Fruit fly (Drosophila melanogaster): ENCODE measurements around the gene CG4928.

Gene CG4928

dm6 chrX:16936689-16937088 lies 23.7 kb downstream of the CG4928 start (continued):
- TF ChIP-seq CG14860 (GFP tag; IDR thresholded peaks at IDR 0.05; ENCODE audit: partially characterized antibody) (peak; percentile 58; the same call in 2 of the 3 replicates), ftz-f1 (GFP tag; optimal IDR thresholded peaks at IDR 0.05) (no peak), mam (GFP tag; optimal IDR thresholded peaks at IDR 0.05) (no peak), hth (optimal IDR thresholded peaks at IDR 0.05) (no peak), Bteb2 (GFP tag; optimal IDR thresholded peaks at IDR 0.05) (no peak), Chrac-16 (GFP tag; optimal IDR thresholded peaks at IDR 0.05) (no peak), al (GFP tag; IDR thresholded peaks at IDR 0.05) (no peak), B-H2 (GFP tag; optimal IDR thresholded peaks at IDR 0.05) (no peak), CG7372 (GFP tag; IDR thresholded peaks at IDR 0.05) (no peak), slp2 (GFP tag; optimal IDR thresholded peaks at IDR 0.05) (no peak), CG13287 (GFP tag; IDR thresholded peaks at IDR 0.05; ENCODE audit: partially characterized antibody) (peak; percentile 51), tup (GFP tag; optimal IDR thresholded peaks at IDR 0.05) (no peak), knrl (GFP tag; IDR thresholded peaks at IDR 0.05; ENCODE audit: partially characterized antibody) (peak; percentile 38; the same call in 2 of the 3 replicates), sna (GFP tag; IDR thresholded peaks at IDR 0.05; ENCODE audit: partially characterized antibody) (peak; percentile 31; the same call in 1 of the 2 replicates), p53 (GFP tag; optimal IDR thresholded peaks at IDR 0.05) (no peak), hbn (GFP tag; IDR thresholded peaks at IDR 0.05; ENCODE audit: partially characterized antibody) (0 out of 2 replicates have a peak, but pooled peaks have one; percentile 27), Sry-δ (GFP tag; optimal IDR thresholded peaks at IDR 0.05) (peak; percentile 34), Blimp-1 (GFP tag; optimal IDR thresholded peaks at IDR 0.05) (no peak), CG1832 (GFP tag; optimal IDR thresholded peaks at IDR 0.05) (no peak), PHDP (tag; optimal IDR thresholded peaks at IDR 0.05) (no peak), scrt (GFP tag; optimal IDR thresholded peaks at IDR 0.05) (no peak), sisA (GFP tag; IDR thresholded peaks at IDR 0.05) (no peak), slbo (GFP tag; IDR thresholded peaks at IDR 0.05) (no peak), stc (GFP tag; IDR thresholded peaks at IDR 0.05) (no peak), CG6654 (GFP tag; optimal IDR thresholded peaks at IDR 0.05) (no peak), btn (GFP tag; optimal IDR thresholded peaks at IDR 0.05) (no peak), tio (GFP tag; optimal IDR thresholded peaks at IDR 0.05) (no peak), CG11504 (tag; optimal IDR thresholded peaks at IDR 0.05) (no peak), CG2116 (GFP tag; optimal IDR thresholded peaks at IDR 0.05) (peak; percentile 2), tll (GFP tag; optimal IDR thresholded peaks at IDR 0.05) (no peak), Bgb (GFP tag; IDR thresholded peaks at IDR 0.05; ENCODE audit: partially characterized antibody) (peak; percentile 45; the same call in 1 of the 2 replicates), CG30403 (GFP tag; optimal IDR thresholded peaks at IDR 0.05) (no peak), ERR (GFP tag; optimal IDR thresholded peaks at IDR 0.05) (no peak), CG7928 (GFP tag; optimal IDR thresholded peaks at IDR 0.05) (no peak), mld (GFP tag; IDR thresholded peaks at IDR 0.05; ENCODE audit: partially characterized antibody) (peak; percentile 53; the same call in 1 of the 3 replicates), CG6791 (GFP tag; IDR thresholded peaks at IDR 0.05; ENCODE audit: partially characterized antibody) (peak; percentile 44; the same call in 1 of the 3 replicates), BEAF-32 (GFP tag; optimal IDR thresholded peaks at IDR 0.05) (peak; percentile 52), CG34224 (GFP tag; IDR thresholded peaks at IDR 0.05; ENCODE audit: partially characterized antibody) (peak; percentile 30; the same call in 2 of the 3 replicates), vvl (GFP tag; IDR thresholded peaks at IDR 0.05) (no peak), bbx (GFP tag; IDR thresholded peaks at IDR 0.05; ENCODE audit: partially characterized antibody) (peak; percentile 55), Meics (GFP tag; optimal IDR thresholded peaks at IDR 0.05) (no peak), CG17912 (GFP tag; optimal IDR thresholded peaks at IDR 0.05) (no peak), Xbp1 (GFP tag; optimal IDR thresholded peaks at IDR 0.05) (no peak), nerfin-2 (GFP tag; IDR thresholded peaks at IDR 0.05; ENCODE audit: partially characterized antibody) (peak; percentile 63), az2 (GFP tag; optimal IDR thresholded peaks at IDR 0.05) (no peak), vnd (GFP tag; IDR thresholded peaks at IDR 0.05; ENCODE audit: partially characterized antibody) (peak; percentile 43; the same call in 1 of the 3 replicates), wor (GFP tag; IDR thresholded peaks at IDR 0.05) (no peak), pan (optimal IDR thresholded peaks at IDR 0.05) (no peak), pan (GFP tag; optimal IDR thresholded peaks at IDR 0.05 in 1 of 2, IDR thresholded peaks at IDR 0.05 in 1 of 2) (no peak), CG11696 (GFP tag; IDR thresholded peaks at IDR 0.05) (no peak)
